Fruit fly (Drosophila melanogaster) whole organism, embryonic: Measurements from ENCODE around the gene CG12289.

Experiments
- Abd-B ChIP-seq: fragments of 200-800 bp; sonication (Bioruptor generic); optimal IDR thresholded peaks from 2 replicates; lab custom pipeline; 2018; ENCODE audit warnings: missing biosample characterization, mild to moderate bottlenecking, missing genetic modification characterization, moderate library complexity
- CG10979 ChIP-seq: fragments of 200-800 bp; sonication (Bioruptor generic); optimal IDR thresholded peaks from 2 replicates; lab custom pipeline; 2018; ENCODE audit warnings: missing biosample characterization, mild to moderate bottlenecking, missing genetic modification characterization, moderate library complexity
- CG11560 ChIP-seq: fragments of 200-800 bp; sonication (Bioruptor generic); IDR thresholded peaks from 3 replicates; pipeline ENCODE4 v1.3.6; 2022; ENCODE audit warnings: missing biosample characterization, missing genetic modification characterization
- CG12236 ChIP-seq: fragments of 200-800 bp; sonication (Bioruptor generic); optimal IDR thresholded peaks from 2 replicates; lab custom pipeline; 2016; ENCODE audit warnings: missing biosample characterization, missing genetic modification characterization
- CG12769 ChIP-seq: fragments of 200-800 bp; sonication (Bioruptor generic); optimal IDR thresholded peaks from 2 replicates; lab custom pipeline; 2019; ENCODE audit warnings: missing biosample characterization, mild to moderate bottlenecking, missing genetic modification characterization, moderate library complexity
- CG14965 ChIP-seq: fragments of 200-800 bp; sonication (Bioruptor generic); optimal IDR thresholded peaks from 2 replicates; lab custom pipeline; 2016; ENCODE audit warnings: missing biosample characterization, missing genetic modification characterization, borderline replicate concordance
- CG16863 ChIP-seq: fragments of 200-800 bp; sonication (Bioruptor generic); optimal IDR thresholded peaks from 3 replicates; lab custom pipeline; 2016; ENCODE audit warnings: missing biosample characterization, missing genetic modification characterization
- CG18764 ChIP-seq: fragments of 200-800 bp; sonication (Bioruptor generic); optimal IDR thresholded peaks from 3 replicates; lab custom pipeline; 2016; ENCODE audit warnings: missing biosample characterization, missing genetic modification characterization
- CG31388 ChIP-seq: fragments of 200-800 bp; sonication (Bioruptor generic); optimal IDR thresholded peaks from 2 replicates; lab custom pipeline; 2016; ENCODE audit warnings: missing biosample characterization, missing genetic modification characterization
- CG32532 ChIP-seq: fragments of 200-800 bp; sonication (Bioruptor generic); IDR thresholded peaks from 2 replicates; pipeline ENCODE4 v1.3.6; 2022; ENCODE audit warnings: missing biosample characterization, missing genetic modification characterization
- CG3847 ChIP-seq: fragments of 200-800 bp; sonication (Bioruptor generic); IDR thresholded peaks from 2 replicates; pipeline ENCODE4 v1.3.6; 2022; ENCODE audit warnings: missing biosample characterization, missing genetic modification characterization
- CG4730 ChIP-seq: fragments of 200-800 bp; sonication (Bioruptor generic); IDR thresholded peaks from 2 replicates; pipeline ENCODE4 v1.3.6; 2022; ENCODE audit warnings: missing biosample characterization, missing genetic modification characterization
- CG6175 ChIP-seq: fragments of 200-800 bp; sonication (Bioruptor generic); IDR thresholded peaks from 3 replicates; pipeline ENCODE4 v1.3.6; 2022; ENCODE audit warnings: missing biosample characterization, missing genetic modification characterization
- CG7357 ChIP-seq: fragments of 200-800 bp; sonication (Bioruptor generic); IDR thresholded peaks from 3 replicates; pipeline ENCODE4 v1.3.6; 2022; ENCODE audit warnings: missing biosample characterization, missing genetic modification characterization
- CG7928 ChIP-seq: fragments of 200-800 bp; sonication (Bioruptor generic); optimal IDR thresholded peaks from 2 replicates; lab custom pipeline; 2017; ENCODE audit warnings: missing biosample characterization, mild to moderate bottlenecking, missing genetic modification characterization
- CG7963 ChIP-seq: fragments of 200-800 bp; sonication (Bioruptor generic); IDR thresholded peaks from 3 replicates; pipeline ENCODE4 v1.3.6; 2022; ENCODE audit warnings: missing biosample characterization, missing genetic modification characterization; ENCODE audit not compliant: partially characterized antibody
- CG9215 ChIP-seq: fragments of 200-800 bp; sonication (Bioruptor generic); IDR thresholded peaks from 2 replicates; pipeline ENCODE4 v1.3.6; 2022; ENCODE audit warnings: missing biosample characterization, missing genetic modification characterization
- Camta ChIP-seq: fragments of 200-800 bp; sonication (Bioruptor generic); optimal IDR thresholded peaks from 2 replicates; lab custom pipeline; 2016; ENCODE audit warnings: missing biosample characterization, missing genetic modification characterization
- CkIIα-i1 ChIP-seq: fragments of 200-800 bp; sonication (Bioruptor generic); IDR thresholded peaks from 2 replicates; pipeline ENCODE4 v1.3.6; 2022; ENCODE audit warnings: missing biosample characterization, missing genetic modification characterization
- CoRest ChIP-seq: fragments of 200-800 bp; sonication (Bioruptor generic); optimal IDR thresholded peaks from 3 replicates; lab custom pipeline; 2018; ENCODE audit warnings: missing biosample characterization, mild to moderate bottlenecking, missing genetic modification characterization, moderate library complexity
- D19B ChIP-seq: fragments of 200-800 bp; sonication (Bioruptor generic); optimal IDR thresholded peaks from 2 replicates; lab custom pipeline; 2017; ENCODE audit warnings: missing biosample characterization, mild to moderate bottlenecking, missing genetic modification characterization
- Dbx ChIP-seq: fragments of 200-800 bp; sonication (Bioruptor generic); IDR thresholded peaks from 3 replicates; pipeline ENCODE4 v1.3.6; 2022; ENCODE audit warnings: missing biosample characterization, missing genetic modification characterization
- GATAe ChIP-seq: fragments of 200-800 bp; sonication (Bioruptor generic); conservative IDR thresholded peaks from 2 replicates; pipeline ENCODE4 v1.3.6; 2022; ENCODE audit warnings: missing biosample characterization, missing genetic modification characterization
- Hsf ChIP-seq: fragments of 200-800 bp; sonication (Bioruptor generic); optimal IDR thresholded peaks from 3 replicates; lab custom pipeline; 2016; ENCODE audit warnings: missing biosample characterization, missing genetic modification characterization
- Mrtf ChIP-seq: fragments of 200-800 bp; sonication (Bioruptor generic); IDR thresholded peaks from 3 replicates; pipeline ENCODE4 v1.3.6; 2022; ENCODE audit warnings: missing biosample characterization, missing genetic modification characterization
- Nf-YA ChIP-seq: fragments of 200-800 bp; sonication (Bioruptor generic); IDR thresholded peaks from 2 replicates; pipeline ENCODE4 v1.3.6; 2022; ENCODE audit warnings: missing biosample characterization, missing genetic modification characterization
- Nf-YC ChIP-seq: fragments of 200-800 bp; optimal IDR thresholded peaks from 3 replicates; lab custom pipeline; 2019; ENCODE audit warnings: missing biosample characterization, mild to moderate bottlenecking, missing genetic modification characterization, moderate library complexity
- Rfx ChIP-seq: fragments of 200-800 bp; sonication (Bioruptor generic); IDR thresholded peaks from 2 replicates; pipeline ENCODE4 v1.3.6; 2022; ENCODE audit warnings: missing biosample characterization, missing genetic modification characterization
- Scr ChIP-seq: fragments of 200-800 bp; sonication (Bioruptor generic); IDR thresholded peaks from 2 replicates; pipeline ENCODE4 v1.3.6; 2022; ENCODE audit warnings: missing biosample characterization, missing genetic modification characterization; ENCODE audit not compliant: partially characterized antibody
- ase ChIP-seq: fragments of 200-800 bp; sonication (Bioruptor generic); IDR thresholded peaks from 3 replicates; pipeline ENCODE4 v1.3.6; 2022; ENCODE audit warnings: missing biosample characterization, missing genetic modification characterization
- cad ChIP-seq: fragments of >200 bp; optimal IDR thresholded peaks from 2 replicates; lab custom pipeline; 2017; ENCODE audit warnings: missing biosample characterization, missing genetic modification characterization
- cato ChIP-seq: fragments of 200-800 bp; sonication (Bioruptor generic); optimal IDR thresholded peaks from 2 replicates; lab custom pipeline; 2016; ENCODE audit warnings: missing biosample characterization, missing genetic modification characterization, borderline replicate concordance
- cg ChIP-seq: fragments of 200-800 bp; sonication (Bioruptor generic); optimal IDR thresholded peaks from 3 replicates; lab custom pipeline; 2019; ENCODE audit warnings: missing biosample characterization, mild to moderate bottlenecking, missing genetic modification characterization, moderate library complexity
- dan ChIP-seq: fragments of 200-800 bp; sonication (Bioruptor generic); IDR thresholded peaks from 2 replicates; pipeline ENCODE4 v1.3.6; 2022; ENCODE audit warnings: missing biosample characterization, missing genetic modification characterization
- fd102C ChIP-seq: fragments of 200-800 bp; sonication (Bioruptor generic); optimal IDR thresholded peaks from 2 replicates; lab custom pipeline; 2018; ENCODE audit warnings: missing biosample characterization, mild to moderate bottlenecking, missing genetic modification characterization, moderate library complexity
- ftz-f1 ChIP-seq: fragments of 200-800 bp; sonication (Bioruptor generic); optimal IDR thresholded peaks from 2 replicates; lab custom pipeline; 2016; ENCODE audit warnings: missing biosample characterization, missing genetic modification characterization
- her ChIP-seq: fragments of 200-800 bp; sonication (Bioruptor generic); optimal IDR thresholded peaks from 2 replicates; lab custom pipeline; 2016; ENCODE audit warnings: missing biosample characterization, missing genetic modification characterization
- kah ChIP-seq: fragments of 200-800 bp; sonication (Bioruptor generic); optimal IDR thresholded peaks from 2 replicates; lab custom pipeline; 2018; ENCODE audit warnings: missing biosample characterization, mild to moderate bottlenecking, missing genetic modification characterization
- maf-S ChIP-seq: fragments of 200-800 bp; sonication (Bioruptor generic); optimal IDR thresholded peaks from 2 replicates; lab custom pipeline; 2016; ENCODE audit warnings: missing biosample characterization, missing genetic modification characterization
- nmo ChIP-seq: fragments of 200-800 bp; sonication (Bioruptor generic); optimal IDR thresholded peaks from 2 replicates; lab custom pipeline; 2018; ENCODE audit warnings: missing biosample characterization, mild to moderate bottlenecking, missing genetic modification characterization, moderate library complexity
- onecut ChIP-seq: fragments of 200-800 bp; sonication (Bioruptor generic); IDR thresholded peaks from 2 replicates; pipeline ENCODE4 v1.3.6; 2022; ENCODE audit warnings: missing biosample characterization, missing genetic modification characterization
- pzg ChIP-seq: fragments of 200-800 bp; sonication (Bioruptor generic); optimal IDR thresholded peaks from 3 replicates; lab custom pipeline; 2018; ENCODE audit warnings: missing biosample characterization, mild to moderate bottlenecking, missing genetic modification characterization, moderate library complexity
- repo ChIP-seq: fragments of 200-800 bp; sonication (Bioruptor generic); optimal IDR thresholded peaks from 2 replicates; lab custom pipeline; 2016; ENCODE audit warnings: missing biosample characterization, missing genetic modification characterization
- run ChIP-seq: fragments of 200-800 bp; sonication (Bioruptor generic); optimal IDR thresholded peaks from 3 replicates; lab custom pipeline; 2018; ENCODE audit warnings: missing biosample characterization, mild to moderate bottlenecking, missing genetic modification characterization
- slbo ChIP-seq: fragments of 200-800 bp; sonication (Bioruptor generic); IDR thresholded peaks from 2 replicates; pipeline ENCODE4 v1.3.6; 2022; ENCODE audit warnings: missing biosample characterization, missing genetic modification characterization
- slou ChIP-seq: fragments of 200-800 bp; sonication (Bioruptor generic); optimal IDR thresholded peaks from 3 replicates; lab custom pipeline; 2016; ENCODE audit warnings: missing biosample characterization, missing genetic modification characterization
- sob ChIP-seq: fragments of 200-800 bp; sonication (Bioruptor generic); IDR thresholded peaks from 2 replicates; pipeline ENCODE4 v1.3.6; 2022; ENCODE audit warnings: missing biosample characterization, missing genetic modification characterization
- ttk ChIP-seq: fragments of 200-800 bp; sonication (Bioruptor generic); IDR thresholded peaks from 2 replicates; pipeline ENCODE4 v2.1.2; 2022; ENCODE audit warnings: missing biosample characterization, missing genetic modification characterization
- vvl ChIP-seq: fragments of 200-800 bp; sonication (Bioruptor generic); IDR thresholded peaks from 2 replicates; pipeline ENCODE4 v1.3.6; 2022; ENCODE audit warnings: missing biosample characterization, missing genetic modification characterization
- wdn ChIP-seq: fragments of 200-800 bp; sonication (Bioruptor generic); IDR thresholded peaks from 2 replicates; pipeline ENCODE4 v1.3.6; 2022; ENCODE audit warnings: missing biosample characterization, missing genetic modification characterization
- zf30C ChIP-seq: fragments of 200-800 bp; sonication (Bioruptor generic); optimal IDR thresholded peaks from 3 replicates; lab custom pipeline; 2018; ENCODE audit warnings: missing biosample characterization, mild to moderate bottlenecking, missing genetic modification characterization
- zfh2 ChIP-seq: fragments of 200-800 bp; sonication (Bioruptor generic); optimal IDR thresholded peaks from 2 replicates; lab custom pipeline; 2016; ENCODE audit warnings: missing biosample characterization, missing genetic modification characterization

CG12289 gene

dm6 chr3L:11483135-11483534 lies 24.9 kb upstream of the CG12289 start (continued):
- TF ChIP-seq run (no peak), Nf-YC (no peak), CG31388 (GFP tag; lab: Kevin White, UChicago) (no peak), CG10979 (peak; percentile 65), zfh2 (GFP tag; lab: Kevin White, UChicago) (no peak), CG16863 (GFP tag; lab: Kevin White, UChicago) (peak; percentile 2), CoRest (tag; lab: Kevin White, UChicago) (peak; percentile 27), slbo (GFP tag; lab: Robert Waterston, UW) (no peak), cato (no peak), CG9215 (GFP tag; lab: Robert Waterston, UW) (0 out of 2 replicates have a peak, but pooled peaks have one; percentile 6), CG4730 (GFP tag; lab: Robert Waterston, UW) (no peak), nmo (GFP tag; lab: Kevin White, UChicago) (peak; percentile 65), cg (GFP tag; lab: Kevin White, UChicago) (no peak), Camta (GFP tag; lab: Kevin White, UChicago) (no peak), wdn (GFP tag; lab: Robert Waterston, UW) (no peak), CG12236 (GFP tag; lab: Kevin White, UChicago) (no peak), fd102C (GFP tag; lab: Kevin White, UChicago) (no peak), onecut (GFP tag; lab: Robert Waterston, UW) (no peak), Dbx (GFP tag; lab: Robert Waterston, UW) (no peak), Mrtf (GFP tag; lab: Robert Waterston, UW) (no peak), D19B (GFP tag; lab: Kevin White, UChicago) (peak; percentile 33), CG11560 (tag; lab: Robert Waterston, UW) (no peak), Rfx (GFP tag; lab: Robert Waterston, UW) (no peak), ftz-f1 (GFP tag; lab: Kevin White, UChicago) (no peak), zf30C (no peak), CG7928 (GFP tag; lab: Kevin White, UChicago) (no peak), CG12769 (tag; lab: Kevin White, UChicago) (no peak), Abd-B (GFP tag; lab: Kevin White, UChicago) (peak; percentile 34), her (GFP tag; lab: Kevin White, UChicago) (no peak), CkIIα-i1 (no peak), Scr (GFP tag; lab: Robert Waterston, UW) (no peak), CG32532 (GFP tag; lab: Robert Waterston, UW) (0 out of 2 replicates have a peak, but pooled peaks have one; percentile 11), GATAe (GFP tag; lab: Robert Waterston, UW) (no peak), Nf-YA (0 out of 2 replicates have a peak, but pooled peaks have one; percentile 19), ttk (GFP tag; lab: Robert Waterston, UW) (0 out of 2 replicates have a peak, but pooled peaks have one; percentile 8), CG14965 (GFP tag; lab: Kevin White, UChicago) (no peak), cad (GFP tag; lab: Kevin White, UChicago) (no peak), dan (GFP tag; lab: Robert Waterston, UW) (no peak), ase (GFP tag; lab: Robert Waterston, UW) (no peak), CG6175 (GFP tag; lab: Robert Waterston, UW) (no peak), CG7963 (GFP tag; lab: Robert Waterston, UW) (no peak), vvl (GFP tag; lab: Robert Waterston, UW) (peak; percentile 33; the same call in 1 of the 2 replicates), CG3847 (GFP tag; lab: Robert Waterston, UW) (0 out of 2 replicates have a peak, but pooled peaks have one; percentile 9), repo (no peak), Hsf (peak; percentile 49), slou (GFP tag; lab: Kevin White, UChicago) (no peak), CG18764 (GFP tag; lab: Kevin White, UChicago) (peak; percentile 30), CG7357 (GFP tag; lab: Robert Waterston, UW) (no peak), kah (GFP tag; lab: Kevin White, UChicago) (no peak), maf-S (GFP tag; lab: Kevin White, UChicago) (peak; percentile 21), sob (GFP tag; lab: Robert Waterston, UW) (no peak), pzg (GFP tag; lab: Kevin White, UChicago) (no peak)
